Worm (Caenorhabditis elegans) whole organism, L2 larva: ENCODE data around the gene clec-162.
A peak's percentile ranks its signal among the peaks of the same experiment; 100 is the strongest.

Experiments used
- C34F6.9 ChIP-seq: fragments of 150-350 bp; optimal IDR thresholded peaks from 2 replicates; lab custom pipeline; 2014; ENCODE audit warnings: missing biosample characterization, missing genetic modification characterization
- F13H6.1 ChIP-seq: sonication (generic microtip); optimal IDR thresholded peaks from 2 replicates; lab custom pipeline; 2016; ENCODE audit warnings: missing genetic modification characterization, missing compliant biosample characterization
- R02D3.7 ChIP-seq: fragments of 150-350 bp; optimal IDR thresholded peaks from 2 replicates; lab custom pipeline; 2014; ENCODE audit warnings: missing biosample characterization, missing genetic modification characterization
- Y55F3AM.14 ChIP-seq: fragments of 200-800 bp; sonication (Bioruptor generic); optimal IDR thresholded peaks from 2 replicates; lab custom pipeline; 2018; ENCODE audit warnings: mild to moderate bottlenecking, missing genetic modification characterization, missing compliant biosample characterization
- ZK546.5 ChIP-seq: sonication (generic microtip); optimal IDR thresholded peaks from 2 replicates; lab custom pipeline; 2017; ENCODE audit warnings: missing biosample characterization, missing genetic modification characterization
- alr-1 ChIP-seq: fragments of 150-350 bp; optimal IDR thresholded peaks from 2 replicates; lab custom pipeline; 2014; ENCODE audit warnings: missing biosample characterization, missing genetic modification characterization
- aly-2 ChIP-seq: fragments of 150-350 bp; optimal IDR thresholded peaks from 2 replicates; lab custom pipeline; 2014; ENCODE audit warnings: missing biosample characterization, missing genetic modification characterization
- ama-1 ChIP-seq: fragments of 150-350 bp; optimal IDR thresholded peaks from 2 replicates; lab custom pipeline; 2018; ENCODE audit warnings: inconsistent platforms
- blmp-1 ChIP-seq: sonication (generic microtip); optimal IDR thresholded peaks from 2 replicates; lab custom pipeline; 2017; ENCODE audit warnings: missing genetic modification characterization, mild to moderate bottlenecking, missing compliant biosample characterization, antibody characterized with exemption, moderate library complexity; ENCODE audit not compliant: insufficient read depth
- ceh-16 ChIP-seq: fragments of 150-350 bp; optimal IDR thresholded peaks from 2 replicates; lab custom pipeline; 2014; ENCODE audit warnings: missing biosample characterization, missing genetic modification characterization
- ceh-82 ChIP-seq: fragments of 150-350 bp; optimal IDR thresholded peaks from 2 replicates; lab custom pipeline; 2014; ENCODE audit warnings: missing biosample characterization, missing genetic modification characterization
- crh-2 ChIP-seq: sonication (generic microtip); optimal IDR thresholded peaks from 2 replicates; lab custom pipeline; 2017; ENCODE audit warnings: missing biosample characterization, missing genetic modification characterization
- dmd-4 ChIP-seq: sonication (generic microtip); optimal IDR thresholded peaks from 2 replicates; lab custom pipeline; 2017; ENCODE audit warnings: missing biosample characterization, missing genetic modification characterization
- egl-27 ChIP-seq: sonication (generic microtip); optimal IDR thresholded peaks from 3 replicates; lab custom pipeline; 2017; ENCODE audit warnings: missing biosample characterization, missing genetic modification reagents, missing genetic modification characterization
- elt-1 ChIP-seq: fragments of 150-350 bp; optimal IDR thresholded peaks from 2 replicates; lab custom pipeline; 2014; ENCODE audit warnings: missing biosample characterization, missing genetic modification characterization
- elt-3 ChIP-seq: sonication (generic microtip); optimal IDR thresholded peaks from 2 replicates; lab custom pipeline; 2017; ENCODE audit warnings: missing biosample characterization, missing genetic modification characterization
- fos-1 ChIP-seq: fragments of 150-350 bp; optimal IDR thresholded peaks from 2 replicates; lab custom pipeline; 2014; ENCODE audit warnings: missing biosample characterization, missing genetic modification characterization
- gmeb-1 ChIP-seq: fragments of 150-350 bp; optimal IDR thresholded peaks from 2 replicates; lab custom pipeline; 2014; ENCODE audit warnings: missing biosample characterization, missing genetic modification characterization
- lin-11 ChIP-seq: fragments of 150-350 bp; sonication (generic microtip); optimal IDR thresholded peaks from 2 replicates; lab custom pipeline; 2014; ENCODE audit warnings: missing biosample characterization, missing genetic modification characterization, inconsistent platforms, mixed read lengths
- lin-13 ChIP-seq: fragments of 150-350 bp; optimal IDR thresholded peaks from 2 replicates; lab custom pipeline; 2014; ENCODE audit warnings: missing biosample characterization, missing genetic modification reagents, missing genetic modification characterization
- lin-39 ChIP-seq: fragments of 150-350 bp; optimal IDR thresholded peaks from 2 replicates; lab custom pipeline; 2014; ENCODE audit warnings: missing biosample characterization, missing genetic modification reagents, missing genetic modification characterization
- lsy-2 ChIP-seq, 2 experiments: fragments of 150-350 bp in 1 of 2; sonication (generic microtip) in 1 of 2; optimal IDR thresholded peaks; 2 replicates each; lab custom pipeline; 2014 to 2017; ENCODE audit warnings: missing biosample characterization in 2 of 2, missing genetic modification characterization in 2 of 2
- mab-5 ChIP-seq: fragments of 150-350 bp; optimal IDR thresholded peaks from 2 replicates; lab custom pipeline; 2014; ENCODE audit warnings: missing biosample characterization, missing genetic modification characterization
- mbf-1 ChIP-seq: sonication (generic microtip); optimal IDR thresholded peaks from 2 replicates; lab custom pipeline; 2017; ENCODE audit warnings: missing biosample characterization, missing genetic modification characterization
- mdl-1 ChIP-seq, 2 experiments: fragments of 150-350 bp in 1 of 2; sonication (generic microtip) in 1 of 2; optimal IDR thresholded peaks; 2 replicates each; lab custom pipeline; 2017; ENCODE audit warnings: missing biosample characterization in 2 of 2, missing genetic modification characterization in 2 of 2
- nhr-10 ChIP-seq: sonication (generic microtip); optimal IDR thresholded peaks from 2 replicates; lab custom pipeline; 2017; ENCODE audit warnings: missing biosample characterization, missing genetic modification characterization
- nhr-11 ChIP-seq: fragments of 150-350 bp; optimal IDR thresholded peaks from 2 replicates; lab custom pipeline; 2014; ENCODE audit warnings: missing biosample characterization, missing genetic modification characterization
- nhr-12 ChIP-seq: fragments of 150-350 bp; optimal IDR thresholded peaks from 2 replicates; lab custom pipeline; 2014; ENCODE audit warnings: missing biosample characterization, missing genetic modification characterization
- nhr-129 ChIP-seq: fragments of 150-350 bp; optimal IDR thresholded peaks from 2 replicates; lab custom pipeline; 2014; ENCODE audit warnings: missing biosample characterization, missing genetic modification characterization
- nhr-21 ChIP-seq: fragments of 150-350 bp; optimal IDR thresholded peaks from 2 replicates; lab custom pipeline; 2014; ENCODE audit warnings: missing biosample characterization, missing genetic modification characterization
- nhr-23 ChIP-seq: fragments of 150-350 bp; optimal IDR thresholded peaks from 2 replicates; lab custom pipeline; 2014; ENCODE audit warnings: missing biosample characterization, missing genetic modification reagents, missing genetic modification characterization
- nhr-237 ChIP-seq: fragments of 150-350 bp; optimal IDR thresholded peaks from 2 replicates; lab custom pipeline; 2014; ENCODE audit warnings: missing biosample characterization, missing genetic modification characterization
- nhr-25 ChIP-seq: fragments of 150-350 bp; sonication (generic microtip); optimal IDR thresholded peaks from 3 replicates; lab custom pipeline; 2014; ENCODE audit warnings: missing biosample characterization, missing genetic modification characterization
- nhr-6 ChIP-seq: fragments of 150-350 bp; optimal IDR thresholded peaks from 2 replicates; lab custom pipeline; 2014; ENCODE audit warnings: missing biosample characterization, missing genetic modification characterization
- nhr-77 ChIP-seq: fragments of 150-350 bp; optimal IDR thresholded peaks from 2 replicates; lab custom pipeline; 2014; ENCODE audit warnings: missing biosample characterization, missing genetic modification characterization
- peb-1 ChIP-seq: fragments of 150-350 bp; optimal IDR thresholded peaks from 2 replicates; lab custom pipeline; 2014; ENCODE audit warnings: missing biosample characterization, missing genetic modification characterization
- sem-4 ChIP-seq: fragments of 150-350 bp; optimal IDR thresholded peaks from 2 replicates; lab custom pipeline; 2014; ENCODE audit warnings: missing biosample characterization, missing genetic modification reagents, missing genetic modification characterization
- skn-1 ChIP-seq: sonication (generic microtip); optimal IDR thresholded peaks from 2 replicates; lab custom pipeline; 2017; ENCODE audit warnings: missing biosample characterization, missing genetic modification characterization
- sma-3 ChIP-seq: sonication (generic microtip); optimal IDR thresholded peaks from 2 replicates; lab custom pipeline; 2016; ENCODE audit warnings: missing genetic modification reagents, missing genetic modification characterization, missing compliant biosample characterization
- sma-9 ChIP-seq, 2 experiments: fragments of 150-350 bp in 1 of 2; sonication (generic microtip) in 1 of 2; optimal IDR thresholded peaks; 2 replicates each; lab custom pipeline; 2014 to 2016; ENCODE audit warnings: missing genetic modification characterization in 2 of 2, mild to moderate bottlenecking in 1 of 2, missing biosample characterization in 1 of 2, missing compliant biosample characterization in 1 of 2, missing genetic modification reagents in 1 of 2, moderate library complexity in 1 of 2
- snpc-4 ChIP-seq: fragments of 150-350 bp; optimal IDR thresholded peaks from 2 replicates; lab custom pipeline; 2014; ENCODE audit warnings: missing biosample characterization, missing genetic modification characterization
- unc-39 ChIP-seq: fragments of 150-350 bp; optimal IDR thresholded peaks from 2 replicates; lab custom pipeline; 2014; ENCODE audit warnings: missing biosample characterization, missing genetic modification characterization
- unc-55 ChIP-seq: fragments of 150-350 bp; sonication (generic microtip); optimal IDR thresholded peaks from 3 replicates; lab custom pipeline; 2014; ENCODE audit warnings: missing biosample characterization, missing genetic modification reagents, missing genetic modification characterization
- unc-62 ChIP-seq: fragments of 150-350 bp; optimal IDR thresholded peaks from 2 replicates; lab custom pipeline; 2014; ENCODE audit warnings: missing biosample characterization, missing genetic modification reagents, missing genetic modification characterization
- zag-1 ChIP-seq: fragments of 150-350 bp; optimal IDR thresholded peaks from 2 replicates; lab custom pipeline; 2014; ENCODE audit warnings: missing biosample characterization, missing genetic modification characterization
- ztf-1 ChIP-seq: fragments of 200-800 bp; sonication (Bioruptor generic); conservative IDR thresholded peaks from 2 replicates; pipeline ENCODE4 v1.3.6; 2022; ENCODE audit warnings: missing genetic modification characterization, missing compliant biosample characterization
- ztf-11 ChIP-seq: sonication (generic microtip); optimal IDR thresholded peaks from 2 replicates; lab custom pipeline; 2017; ENCODE audit warnings: missing biosample characterization, missing genetic modification characterization
- ztf-4 ChIP-seq: fragments of 150-350 bp; optimal IDR thresholded peaks from 2 replicates; lab custom pipeline; 2014; ENCODE audit warnings: missing biosample characterization, missing genetic modification characterization

The clec-162 gene

DNA sequence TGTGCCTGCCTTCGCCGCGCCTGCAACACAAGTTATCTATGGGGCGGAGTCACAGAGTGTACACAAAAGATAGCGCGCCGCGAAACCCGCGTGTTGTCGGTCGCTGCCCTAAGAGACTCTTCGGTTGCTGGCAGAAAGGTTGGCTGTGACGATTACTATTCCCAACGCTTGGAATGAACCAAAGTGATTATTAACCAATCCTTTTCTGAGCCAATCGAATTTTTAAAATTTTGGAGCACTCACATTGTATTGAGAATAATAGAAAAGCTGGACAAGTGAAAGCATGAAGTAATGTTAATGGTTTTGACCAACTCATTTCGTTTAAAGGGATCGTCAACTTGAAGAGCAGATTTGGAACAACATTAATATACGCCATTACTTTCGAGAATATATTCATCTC, 7.8 kb downstream of the clec-162 start:
- TF ChIP-seq sma-3 (GFP tag; lab: Kevin White, UChicago) (peak; percentile 85), Y55F3AM.14 (GFP tag; lab: Kevin White, UChicago) (peak; percentile 27), nhr-77 (tag; lab: Kevin White, UChicago) (peak; percentile 30), fos-1 (tag; lab: Kevin White, UChicago) (peak; percentile 58), ceh-82 (tag; lab: Kevin White, UChicago) (no peak), nhr-6 (tag; lab: Kevin White, UChicago) (no peak), elt-1 (tag; lab: Kevin White, UChicago) (no peak), F13H6.1 (peak; percentile 66), peb-1 (tag; lab: Kevin White, UChicago) (no peak), ztf-11 (tag; lab: Kevin White, UChicago) (no peak), sma-9 (GFP tag; optimal IDR thresholded peaks at IDR 0.05; lab: Kevin White, UChicago) (peak; percentile 90), sma-9 (tag; optimal IDR thresholded peaks at IDR 0.05; lab: Kevin White, UChicago) (no peak), nhr-11 (tag; lab: Kevin White, UChicago) (no peak), lin-13 (GFP tag; lab: Kevin White, UChicago) (no peak), zag-1 (tag; lab: Kevin White, UChicago) (no peak), unc-55 (GFP tag; lab: Kevin White, UChicago) (no peak), dmd-4 (tag; lab: Kevin White, UChicago) (no peak), alr-1 (tag; lab: Kevin White, UChicago) (no peak), unc-39 (tag; lab: Kevin White, UChicago) (no peak), aly-2 (tag; lab: Kevin White, UChicago) (no peak), ztf-4 (tag; lab: Kevin White, UChicago) (no peak), ZK546.5 (tag; lab: Kevin White, UChicago) (no peak), blmp-1 (no peak), nhr-129 (peak; percentile 10), nhr-10 (no peak), ceh-16 (tag; lab: Kevin White, UChicago) (peak; percentile 41), lsy-2 (tag; optimal IDR thresholded peaks at IDR 0.05; lab: Kevin White, UChicago) (peak; percentile 16 to 68), crh-2 (peak; percentile 58), snpc-4 (tag; lab: Kevin White, UChicago) (peak; percentile 98), nhr-25 (tag; lab: Kevin White, UChicago) (peak; percentile 53), nhr-237 (tag; lab: Kevin White, UChicago) (no peak), skn-1 (no peak), sem-4 (tag; lab: Kevin White, UChicago) (no peak), R02D3.7 (no peak), C34F6.9 (no peak), nhr-12 (tag; lab: Kevin White, UChicago) (no peak), ama-1 (lab: Kevin White, UChicago) (peak; percentile 98), gmeb-1 (tag; lab: Kevin White, UChicago) (peak; percentile 79), ztf-1 (no peak), mdl-1 (tag; optimal IDR thresholded peaks at IDR 0.05; lab: Kevin White, UChicago) (peak in 1 of 2 experiments; percentile 42), mbf-1 (no peak), lin-11 (tag; lab: Kevin White, UChicago) (peak; percentile 8), nhr-23 (tag; lab: Kevin White, UChicago) (no peak), unc-62 (GFP tag; lab: Kevin White, UChicago) (no peak), lin-39 (tag; lab: Kevin White, UChicago) (no peak), nhr-21 (tag; lab: Kevin White, UChicago) (peak; percentile 64), egl-27 (tag; lab: Kevin White, UChicago) (peak; percentile 22), elt-3 (no peak), mab-5 (tag; lab: Kevin White, UChicago) (no peak)
